Worm (Caenorhabditis elegans): ENCODE data around the gene lgc-25.

lgc-25 gene

DNA sequence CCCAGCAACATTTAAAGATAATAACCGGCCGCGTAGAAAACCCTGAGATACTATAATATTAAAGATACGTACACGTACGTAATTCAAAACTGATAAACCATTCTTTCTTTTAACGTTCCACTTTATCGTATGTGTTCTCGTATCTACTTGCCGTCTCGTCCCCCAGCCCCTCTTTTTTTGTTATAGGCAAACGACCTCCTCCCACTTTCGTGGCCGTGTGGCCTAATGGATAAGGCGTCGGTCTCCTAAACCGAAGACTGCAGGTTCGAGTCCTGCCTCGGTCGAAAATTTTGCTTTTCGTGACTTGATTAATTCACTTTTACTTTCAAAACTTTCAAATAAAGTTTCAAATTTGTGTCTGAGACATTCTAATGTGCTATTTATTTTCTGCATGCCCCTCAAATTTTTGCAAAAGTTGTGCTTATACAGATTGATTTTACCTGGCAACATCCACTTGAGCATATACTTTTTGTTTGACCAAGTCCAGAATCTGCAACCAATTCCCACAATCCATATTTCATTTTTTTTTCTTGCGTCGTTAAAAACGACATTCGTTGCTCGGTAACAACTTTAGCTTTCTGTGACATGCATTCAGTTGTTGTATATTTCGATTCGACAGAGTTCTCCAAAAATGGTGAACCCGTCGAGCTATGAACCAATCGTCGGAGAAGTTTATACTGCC is 45.9 kb downstream of the lgc-25 start, which contains the start of gene F28H6.7 (continued):
- TF ChIP-seq skn-1 (tag; optimal IDR thresholded peaks at IDR 0.05) (no peak), unc-130 (GFP tag; optimal IDR thresholded peaks at IDR 0.05) (peak; percentile 16), gei-8 (GFP tag; optimal IDR thresholded peaks at IDR 0.05) (peak; percentile 30), T26A8.4 (GFP tag; IDR thresholded peaks at IDR 0.05) (no peak), F37D6.2 (tag; optimal IDR thresholded peaks at IDR 0.05) (peak; percentile 18), lim-7 (GFP tag; IDR thresholded peaks at IDR 0.05) (peak; percentile 84), zip-11 (GFP tag; IDR thresholded peaks at IDR 0.05) (no peak; the same call in 1 of the 2 replicates), dpl-1 (GFP tag; optimal IDR thresholded peaks at IDR 0.05) (peak; percentile 32), lin-13 (GFP tag; optimal IDR thresholded peaks at IDR 0.05) (peak; percentile 26), F10B5.3 (tag; optimal IDR thresholded peaks at IDR 0.05) (no peak), spr-1 (tag; optimal IDR thresholded peaks at IDR 0.05) (peak; percentile 44), attf-4 (tag; optimal IDR thresholded peaks at IDR 0.05) (no peak), nhr-237 (tag; optimal IDR thresholded peaks at IDR 0.05) (no peak), ztf-11 (tag; optimal IDR thresholded peaks at IDR 0.05) (no peak), ceh-44 (GFP tag; IDR thresholded peaks at IDR 0.05) (no peak), vab-7 (GFP tag; IDR thresholded peaks at IDR 0.05) (peak; percentile 81), daf-8 (GFP tag; IDR thresholded peaks at IDR 0.05) (no peak), daf-19 (GFP tag; conservative IDR thresholded peaks at IDR 0.05) (no peak), mxl-2 (GFP tag; conservative IDR thresholded peaks at IDR 0.05) (no peak; the same call in 1 of the 2 replicates), zip-2 (tag; optimal IDR thresholded peaks at IDR 0.05) (no peak), dmd-9 (GFP tag; IDR thresholded peaks at IDR 0.05) (peak; percentile 82), lir-3 (tag; optimal IDR thresholded peaks at IDR 0.05) (no peak), set-16 (GFP tag; IDR thresholded peaks at IDR 0.05) (no peak; the same call in 1 of the 2 replicates), mxl-3 (GFP tag; optimal IDR thresholded peaks at IDR 0.05) (no peak), arid-1 (GFP tag; conservative IDR thresholded peaks at IDR 0.05) (peak; percentile 68), ceh-28 (tag; optimal IDR thresholded peaks at IDR 0.05) (no peak), php-3 (GFP tag; IDR thresholded peaks at IDR 0.05) (peak; percentile 58; the same call in 1 of the 2 replicates), tag-97 (GFP tag; IDR thresholded peaks at IDR 0.05) (no peak), mes-2 (tag; optimal IDR thresholded peaks at IDR 0.05; ENCODE audit: poor library complexity, severe bottlenecking) (no peak), hlh-30 (tag; optimal IDR thresholded peaks at IDR 0.05; ENCODE audit: insufficient read depth) (peak; percentile 48), ama-1 (optimal IDR thresholded peaks at IDR 0.05) (no peak), ceh-82 (tag; optimal IDR thresholded peaks at IDR 0.05) (no peak), saeg-2 (GFP tag; IDR thresholded peaks at IDR 0.05) (0 out of 2 replicates have a peak, but pooled peaks have one; percentile 16), Y75B8A.6 (GFP tag; IDR thresholded peaks at IDR 0.05) (0 out of 2 replicates have a peak, but pooled peaks have one; percentile 11), nhr-11 (tag; optimal IDR thresholded peaks at IDR 0.05) (no peak), lin-29 (GFP tag; IDR thresholded peaks at IDR 0.05) (no peak), nhr-48 (tag; optimal IDR thresholded peaks at IDR 0.05) (no peak), R02D3.7 (tag; optimal IDR thresholded peaks at IDR 0.05) (no peak), nhr-77 (tag; optimal IDR thresholded peaks at IDR 0.05) (peak; percentile 33), nhr-102 (tag; optimal IDR thresholded peaks at IDR 0.05) (peak; percentile 43), dmd-8 (GFP tag; IDR thresholded peaks at IDR 0.05) (peak; percentile 79), mdl-1 (tag; optimal IDR thresholded peaks at IDR 0.05) (no peak), zfp-3 (GFP tag; conservative IDR thresholded peaks at IDR 0.05) (0 out of 2 replicates have a peak, but pooled peaks have one; percentile 25), F49E8.2 (tag; optimal IDR thresholded peaks at IDR 0.05; ENCODE audit: borderline replicate concordance) (no peak), Y105C5A.15 (GFP tag; IDR thresholded peaks at IDR 0.05) (peak; percentile 70; the same call in 1 of the 2 replicates), unc-62 (GFP tag; optimal IDR thresholded peaks at IDR 0.05 in 1 of 2) (no peak), unc-62 (tag; optimal IDR thresholded peaks at IDR 0.05) (no peak), ctbp-1 (GFP tag; IDR thresholded peaks at IDR 0.05) (no peak; the same call in none of the 2 replicates), mdt-29 (GFP tag; IDR thresholded peaks at IDR 0.05) (no peak), D1046.2 (GFP tag; IDR thresholded peaks at IDR 0.05) (peak; percentile 75; the same call in 1 of the 2 replicates), ztf-7 (tag; optimal IDR thresholded peaks at IDR 0.05) (peak; percentile 17)
